Worm (Caenorhabditis elegans): ENCODE measurements around the gene ZK105.13.

DNA sequence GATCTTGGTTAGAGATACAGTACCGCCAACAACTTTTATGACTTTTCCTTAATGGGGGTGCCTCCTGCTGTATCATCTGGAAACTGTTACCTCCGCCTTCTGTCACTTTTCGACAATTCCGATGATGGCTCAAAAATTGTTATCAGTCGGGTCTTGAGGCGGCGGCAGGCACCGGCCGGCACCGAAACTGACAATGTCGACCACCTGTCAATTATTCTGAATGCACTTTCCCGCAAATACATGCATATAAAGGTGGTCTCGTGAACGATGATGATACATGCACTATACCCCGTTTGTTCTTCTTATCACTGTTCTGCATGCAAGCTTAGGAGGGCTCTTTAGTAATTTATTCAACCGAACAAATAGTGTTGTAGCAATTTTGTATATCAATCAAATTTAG is 31.1 kb upstream of the ZK105.13 start:
- TF ChIP-seq mls-2 (tag; optimal IDR thresholded peaks at IDR 0.05) (no peak), unc-39 (tag; optimal IDR thresholded peaks at IDR 0.05) (no peak), nhr-28 (tag; optimal IDR thresholded peaks at IDR 0.05) (no peak), lin-13 (tag; optimal IDR thresholded peaks at IDR 0.05) (no peak), unc-120 (tag; optimal IDR thresholded peaks at IDR 0.05; ENCODE audit: poor library complexity, severe bottlenecking) (no peak), unc-62 (GFP tag; optimal IDR thresholded peaks at IDR 0.05) (no peak), nhr-12 (tag; optimal IDR thresholded peaks at IDR 0.05) (no peak), zip-8 (tag; optimal IDR thresholded peaks at IDR 0.05) (no peak)
